Worm (Caenorhabditis elegans) whole organism, L2 larva: ENCODE data around the gene F36H5.14.
A peak's percentile ranks its signal among the peaks of the same experiment; 100 is the strongest.

Experiments
- C34F6.9 ChIP-seq: fragments of 150-350 bp; optimal IDR thresholded peaks from 2 replicates; lab custom pipeline; 2014; ENCODE audit warnings: missing biosample characterization, missing genetic modification characterization
- F13H6.1 ChIP-seq: sonication (generic microtip); optimal IDR thresholded peaks from 2 replicates; lab custom pipeline; 2016; ENCODE audit warnings: missing genetic modification characterization, missing compliant biosample characterization
- Y55F3AM.14 ChIP-seq: fragments of 200-800 bp; sonication (Bioruptor generic); optimal IDR thresholded peaks from 2 replicates; lab custom pipeline; 2018; ENCODE audit warnings: mild to moderate bottlenecking, missing genetic modification characterization, missing compliant biosample characterization
- ZK546.5 ChIP-seq: sonication (generic microtip); optimal IDR thresholded peaks from 2 replicates; lab custom pipeline; 2017; ENCODE audit warnings: missing biosample characterization, missing genetic modification characterization
- alr-1 ChIP-seq: fragments of 150-350 bp; optimal IDR thresholded peaks from 2 replicates; lab custom pipeline; 2014; ENCODE audit warnings: missing biosample characterization, missing genetic modification characterization
- ama-1 ChIP-seq: fragments of 150-350 bp; optimal IDR thresholded peaks from 2 replicates; lab custom pipeline; 2018; ENCODE audit warnings: inconsistent platforms
- ceh-16 ChIP-seq: fragments of 150-350 bp; optimal IDR thresholded peaks from 2 replicates; lab custom pipeline; 2014; ENCODE audit warnings: missing biosample characterization, missing genetic modification characterization
- ceh-82 ChIP-seq: fragments of 150-350 bp; optimal IDR thresholded peaks from 2 replicates; lab custom pipeline; 2014; ENCODE audit warnings: missing biosample characterization, missing genetic modification characterization
- dmd-4 ChIP-seq: sonication (generic microtip); optimal IDR thresholded peaks from 2 replicates; lab custom pipeline; 2017; ENCODE audit warnings: missing biosample characterization, missing genetic modification characterization
- egl-27 ChIP-seq: sonication (generic microtip); optimal IDR thresholded peaks from 3 replicates; lab custom pipeline; 2017; ENCODE audit warnings: missing biosample characterization, missing genetic modification reagents, missing genetic modification characterization
- elt-1 ChIP-seq: fragments of 150-350 bp; optimal IDR thresholded peaks from 2 replicates; lab custom pipeline; 2014; ENCODE audit warnings: missing biosample characterization, missing genetic modification characterization
- fos-1 ChIP-seq: fragments of 150-350 bp; optimal IDR thresholded peaks from 2 replicates; lab custom pipeline; 2014; ENCODE audit warnings: missing biosample characterization, missing genetic modification characterization
- gmeb-1 ChIP-seq: fragments of 150-350 bp; optimal IDR thresholded peaks from 2 replicates; lab custom pipeline; 2014; ENCODE audit warnings: missing biosample characterization, missing genetic modification characterization
- lin-11 ChIP-seq: fragments of 150-350 bp; sonication (generic microtip); optimal IDR thresholded peaks from 2 replicates; lab custom pipeline; 2014; ENCODE audit warnings: missing biosample characterization, missing genetic modification characterization, inconsistent platforms, mixed read lengths
- lin-13 ChIP-seq: fragments of 150-350 bp; optimal IDR thresholded peaks from 2 replicates; lab custom pipeline; 2014; ENCODE audit warnings: missing biosample characterization, missing genetic modification reagents, missing genetic modification characterization
- lin-39 ChIP-seq: fragments of 150-350 bp; optimal IDR thresholded peaks from 2 replicates; lab custom pipeline; 2014; ENCODE audit warnings: missing biosample characterization, missing genetic modification reagents, missing genetic modification characterization
- mbf-1 ChIP-seq: sonication (generic microtip); optimal IDR thresholded peaks from 2 replicates; lab custom pipeline; 2017; ENCODE audit warnings: missing biosample characterization, missing genetic modification characterization
- mdl-1 ChIP-seq, 2 experiments: fragments of 150-350 bp in 1 of 2; sonication (generic microtip) in 1 of 2; optimal IDR thresholded peaks; 2 replicates each; lab custom pipeline; 2017; ENCODE audit warnings: missing biosample characterization in 2 of 2, missing genetic modification characterization in 2 of 2
- nhr-12 ChIP-seq: fragments of 150-350 bp; optimal IDR thresholded peaks from 2 replicates; lab custom pipeline; 2014; ENCODE audit warnings: missing biosample characterization, missing genetic modification characterization
- nhr-129 ChIP-seq: fragments of 150-350 bp; optimal IDR thresholded peaks from 2 replicates; lab custom pipeline; 2014; ENCODE audit warnings: missing biosample characterization, missing genetic modification characterization
- nhr-21 ChIP-seq: fragments of 150-350 bp; optimal IDR thresholded peaks from 2 replicates; lab custom pipeline; 2014; ENCODE audit warnings: missing biosample characterization, missing genetic modification characterization
- nhr-23 ChIP-seq: fragments of 150-350 bp; optimal IDR thresholded peaks from 2 replicates; lab custom pipeline; 2014; ENCODE audit warnings: missing biosample characterization, missing genetic modification reagents, missing genetic modification characterization
- nhr-237 ChIP-seq: fragments of 150-350 bp; optimal IDR thresholded peaks from 2 replicates; lab custom pipeline; 2014; ENCODE audit warnings: missing biosample characterization, missing genetic modification characterization
- nhr-6 ChIP-seq: fragments of 150-350 bp; optimal IDR thresholded peaks from 2 replicates; lab custom pipeline; 2014; ENCODE audit warnings: missing biosample characterization, missing genetic modification characterization
- nhr-77 ChIP-seq: fragments of 150-350 bp; optimal IDR thresholded peaks from 2 replicates; lab custom pipeline; 2014; ENCODE audit warnings: missing biosample characterization, missing genetic modification characterization
- peb-1 ChIP-seq: fragments of 150-350 bp; optimal IDR thresholded peaks from 2 replicates; lab custom pipeline; 2014; ENCODE audit warnings: missing biosample characterization, missing genetic modification characterization
- sem-4 ChIP-seq: fragments of 150-350 bp; optimal IDR thresholded peaks from 2 replicates; lab custom pipeline; 2014; ENCODE audit warnings: missing biosample characterization, missing genetic modification reagents, missing genetic modification characterization
- sma-3 ChIP-seq: sonication (generic microtip); optimal IDR thresholded peaks from 2 replicates; lab custom pipeline; 2016; ENCODE audit warnings: missing genetic modification reagents, missing genetic modification characterization, missing compliant biosample characterization
- snpc-4 ChIP-seq: fragments of 150-350 bp; optimal IDR thresholded peaks from 2 replicates; lab custom pipeline; 2014; ENCODE audit warnings: missing biosample characterization, missing genetic modification characterization
- unc-39 ChIP-seq: fragments of 150-350 bp; optimal IDR thresholded peaks from 2 replicates; lab custom pipeline; 2014; ENCODE audit warnings: missing biosample characterization, missing genetic modification characterization
- unc-55 ChIP-seq: fragments of 150-350 bp; sonication (generic microtip); optimal IDR thresholded peaks from 3 replicates; lab custom pipeline; 2014; ENCODE audit warnings: missing biosample characterization, missing genetic modification reagents, missing genetic modification characterization
- unc-62 ChIP-seq: fragments of 150-350 bp; optimal IDR thresholded peaks from 2 replicates; lab custom pipeline; 2014; ENCODE audit warnings: missing biosample characterization, missing genetic modification reagents, missing genetic modification characterization
- ztf-4 ChIP-seq: fragments of 150-350 bp; optimal IDR thresholded peaks from 2 replicates; lab custom pipeline; 2014; ENCODE audit warnings: missing biosample characterization, missing genetic modification characterization

F36H5.14 gene

ce11 chrII:1736353-1736752 lies 39.0 kb upstream of the F36H5.14 start, which contains the start of gene ceh-83:
Gene ceh-83 (minus strand): TSS chrII:1736533.
- TF ChIP-seq ceh-82 (no peak), ama-1 (lab: Kevin White, UChicago) (no peak), fos-1 (tag; lab: Kevin White, UChicago) (peak; percentile 49), mdl-1 (tag; optimal IDR thresholded peaks at IDR 0.05; lab: Kevin White, UChicago) (no peak)

- TF ChIP-seq ceh-82 (no peak), ceh-16 (tag; lab: Kevin White, UChicago) (no peak), sma-3 (GFP tag; lab: Kevin White, UChicago) (no peak)
Measured at ce11 chrII:1738844-1739243, 36.5 kb upstream of the F36H5.14 start, which contains the start of the genes irld-9 and irld-33. Gene irld-9 (minus strand): TSS chrII:1738944. Gene irld-33 (plus strand): TSS chrII:1739052.

- no peak for TF ChIP-seq mbf-1 (tag; lab: Kevin White, UChicago)
- no peak for TF ChIP-seq nhr-237 (tag; lab: Kevin White, UChicago)
- no peak for TF ChIP-seq nhr-12 (tag; lab: Kevin White, UChicago)
- TF ChIP-seq fos-1 (tag; lab: Kevin White, UChicago), result no peak
- TF ChIP-seq nhr-129 (tag; lab: Kevin White, UChicago), result no peak
- no peak for TF ChIP-seq elt-1 (tag; lab: Kevin White, UChicago)
- TF ChIP-seq unc-62, result no peak
- no peak for TF ChIP-seq mdl-1 (tag; optimal IDR thresholded peaks at IDR 0.05; lab: Kevin White, UChicago)
- no peak for TF ChIP-seq nhr-23 (tag; lab: Kevin White, UChicago)
- no peak for TF ChIP-seq ceh-16 (tag; lab: Kevin White, UChicago)
- no peak for TF ChIP-seq lin-13 (GFP tag; lab: Kevin White, UChicago)
- TF ChIP-seq lin-11 (tag; lab: Kevin White, UChicago), result no peak
- no peak for TF ChIP-seq peb-1 (tag; lab: Kevin White, UChicago)
- TF ChIP-seq ZK546.5 (tag; lab: Kevin White, UChicago), result no peak
- no peak for TF ChIP-seq F13H6.1
Measured at ce11 chrII:1741248-1741647, 34.1 kb upstream of the F36H5.14 start, which contains the start of gene K07G6.1. Gene K07G6.1 (plus strand): TSS chrII:1741548.

DNA sequence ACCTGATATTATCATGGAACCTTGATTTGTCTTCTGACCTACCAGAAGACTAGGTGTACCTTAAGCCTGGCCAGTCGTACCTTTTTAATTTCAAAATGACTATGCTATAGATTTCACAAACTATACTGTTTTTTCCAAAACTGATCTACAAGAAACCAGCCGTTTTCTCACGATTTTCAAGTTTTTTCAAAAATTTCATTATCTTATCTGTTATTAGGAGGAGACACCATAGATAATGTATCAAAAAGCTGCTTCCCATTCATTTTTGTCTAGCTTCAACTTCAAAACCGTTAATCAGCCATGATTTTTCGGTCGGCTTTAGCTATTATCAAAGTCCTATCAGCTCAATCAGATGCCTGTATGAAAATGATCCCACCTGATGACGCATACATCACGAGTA lies 32.8 kb upstream of the F36H5.14 start, which contains the start of gene F36H5.12:
TSS of gene F36H5.12 (plus strand) at position 301 of the 400 bp plus-strand sequence.
- no peak for TF ChIP-seq C34F6.9 (tag; lab: Kevin White, UChicago)

DNA sequence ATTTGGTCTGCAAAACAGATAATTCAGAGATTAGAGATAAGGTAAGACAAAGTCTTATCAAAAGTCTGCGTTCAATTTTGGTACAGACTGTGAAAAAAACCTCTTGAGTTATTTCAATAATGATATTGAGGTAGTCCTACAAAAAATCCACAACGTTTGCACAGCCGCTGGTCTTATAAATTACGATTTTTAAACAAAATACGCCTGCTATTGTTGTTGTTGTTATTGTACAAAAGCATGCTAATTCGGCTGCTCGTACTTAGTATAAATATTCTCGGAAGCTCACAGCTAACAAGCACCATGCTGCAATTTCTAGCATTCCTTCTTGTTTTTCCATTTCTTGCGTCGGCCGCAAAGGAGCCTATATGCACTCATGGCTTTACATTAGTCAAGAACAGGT lies 31.2 kb upstream of the F36H5.14 start, which contains the start of gene clec-19:
TSS of gene clec-19 (plus strand) at position 301 of the 400 bp plus-strand sequence.
- TF ChIP-seq Y55F3AM.14 (GFP tag; lab: Kevin White, UChicago), result no peak
- TF ChIP-seq elt-1 (tag; lab: Kevin White, UChicago), result no peak
- TF ChIP-seq sma-3 (GFP tag; lab: Kevin White, UChicago), result no peak
- no peak for TF ChIP-seq nhr-77 (tag; lab: Kevin White, UChicago)
- no peak for TF ChIP-seq unc-55 (GFP tag; lab: Kevin White, UChicago)
- TF ChIP-seq ZK546.5 (tag; lab: Kevin White, UChicago), result no peak
- TF ChIP-seq egl-27, result no peak
- no peak for TF ChIP-seq sem-4
- no peak for TF ChIP-seq nhr-129 (tag; lab: Kevin White, UChicago)
- TF ChIP-seq alr-1, result no peak
- TF ChIP-seq nhr-6 (tag; lab: Kevin White, UChicago), result no peak
- no peak for TF ChIP-seq snpc-4 (tag; lab: Kevin White, UChicago)
- TF ChIP-seq unc-39 (tag; lab: Kevin White, UChicago), result no peak
- no peak for TF ChIP-seq nhr-21 (tag; lab: Kevin White, UChicago)
- no peak for TF ChIP-seq C34F6.9 (tag; lab: Kevin White, UChicago)
- no peak for TF ChIP-seq gmeb-1 (tag; lab: Kevin White, UChicago)
- TF ChIP-seq, all 48 proteins: peak for 0

DNA sequence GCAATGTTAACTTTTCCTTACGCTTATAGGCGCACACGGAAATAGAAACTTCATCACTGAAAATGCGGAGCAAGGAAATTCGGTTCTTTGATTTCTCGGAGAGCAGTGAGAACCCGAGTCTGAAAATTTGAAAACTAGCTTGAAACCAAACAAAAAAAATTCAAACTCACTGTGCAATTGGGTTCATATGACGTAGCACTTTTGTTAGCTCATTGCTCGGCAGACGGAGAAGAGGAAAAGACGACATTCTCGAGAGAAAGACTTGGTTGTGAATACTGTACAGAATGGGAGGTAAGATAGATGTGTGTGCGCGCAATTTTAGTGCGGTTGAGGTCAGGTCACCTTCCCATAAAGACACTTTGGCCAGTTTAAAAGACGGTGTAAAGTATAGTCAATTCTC lies 24.9 kb upstream of the F36H5.14 start, which contains the start of the genes F36H5.13 and F36H5.8:
TSS of gene F36H5.13 (minus strand) at position 101 of the 400 bp plus-strand sequence.
TSS of gene F36H5.8 (minus strand) at position 274 of the 400 bp plus-strand sequence.
- TF ChIP-seq peb-1 (tag; lab: Kevin White, UChicago) (no peak), alr-1 (no peak), snpc-4 (tag; lab: Kevin White, UChicago) (no peak), lin-39 (tag; lab: Kevin White, UChicago) (no peak), ama-1 (lab: Kevin White, UChicago) (no peak), ztf-4 (tag; lab: Kevin White, UChicago) (no peak), gmeb-1 (tag; lab: Kevin White, UChicago) (no peak), dmd-4 (tag; lab: Kevin White, UChicago) (no peak)
